Worm (Caenorhabditis elegans) whole organism, early embryonic: ENCODE results near the gene F43H9.4.

Experiments used
- F13C5.2 ChIP-seq: sonication (generic microtip); optimal IDR thresholded peaks from 2 replicates; lab custom pipeline; 2017; ENCODE audit warnings: mild to moderate bottlenecking, missing genetic modification characterization, inconsistent platforms, missing compliant biosample characterization
- scrt-1 ChIP-seq: fragments of 200-800 bp; sonication (Bioruptor generic); IDR thresholded peaks from 2 replicates; pipeline ENCODE4 v1.3.6; 2022; ENCODE audit warnings: missing genetic modification characterization, missing compliant biosample characterization

DNA sequence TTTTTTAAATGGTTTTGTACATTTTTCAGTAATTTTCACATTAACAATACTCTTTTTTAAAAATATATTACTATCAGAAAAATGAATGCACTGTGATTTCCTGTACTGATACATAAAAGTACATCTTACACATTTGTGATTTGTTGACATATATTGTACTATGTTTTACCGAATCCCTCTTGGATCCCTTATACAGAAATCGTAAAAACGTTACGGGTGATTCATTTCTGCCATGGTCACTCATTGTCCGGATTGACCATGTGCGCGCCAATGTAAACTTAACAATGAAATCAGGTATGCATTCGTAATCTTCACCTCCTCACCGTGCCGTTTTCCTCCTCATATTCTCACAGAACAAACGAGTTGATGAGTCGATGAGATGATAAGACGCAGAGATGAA lies 27.6 kb downstream of the F43H9.4 start, which contains the start of gene ZC513.2:
- TF ChIP-seq scrt-1 (no peak), F13C5.2 (no peak)
